Worm (Caenorhabditis elegans): ENCODE data around the gene dss-1.

DNA sequence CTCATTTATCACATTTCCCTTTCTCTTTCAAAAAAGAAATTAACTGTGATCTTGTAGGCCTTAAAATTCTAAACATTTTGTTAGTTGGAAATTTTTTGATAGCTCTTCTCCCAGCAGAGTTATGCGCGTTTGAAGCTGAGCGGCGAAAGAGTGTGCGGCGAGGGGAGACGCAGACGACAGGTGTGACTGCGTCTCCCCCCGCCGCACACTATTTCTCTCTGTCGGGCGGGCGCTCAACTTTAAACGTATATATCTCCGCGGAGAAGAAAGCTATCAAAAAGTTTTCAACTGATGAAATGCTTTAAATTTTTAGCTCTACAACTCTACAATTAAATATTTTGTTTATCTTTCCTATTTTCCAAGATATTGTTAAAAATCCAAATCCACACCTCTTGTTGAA lies 22.9 kb upstream of the dss-1 start:
- TF ChIP-seq nhr-237 (tag; optimal IDR thresholded peaks at IDR 0.05) (no peak), nhr-12 (tag; optimal IDR thresholded peaks at IDR 0.05) (no peak), elt-1 (tag; optimal IDR thresholded peaks at IDR 0.05) (no peak), zag-1 (tag; optimal IDR thresholded peaks at IDR 0.05) (no peak), lin-13 (GFP tag; optimal IDR thresholded peaks at IDR 0.05) (peak; percentile 58), elt-3 (tag; optimal IDR thresholded peaks at IDR 0.05) (no peak), skn-1 (tag; optimal IDR thresholded peaks at IDR 0.05) (no peak), nhr-25 (tag; optimal IDR thresholded peaks at IDR 0.05) (no peak), snpc-4 (tag; optimal IDR thresholded peaks at IDR 0.05) (no peak), unc-62 (GFP tag; optimal IDR thresholded peaks at IDR 0.05) (no peak)

Data from whole organism, L2 larva.